Worm (Caenorhabditis elegans): ENCODE data around the gene bgnt-1.4.

The bgnt-1.4 gene

DNA sequence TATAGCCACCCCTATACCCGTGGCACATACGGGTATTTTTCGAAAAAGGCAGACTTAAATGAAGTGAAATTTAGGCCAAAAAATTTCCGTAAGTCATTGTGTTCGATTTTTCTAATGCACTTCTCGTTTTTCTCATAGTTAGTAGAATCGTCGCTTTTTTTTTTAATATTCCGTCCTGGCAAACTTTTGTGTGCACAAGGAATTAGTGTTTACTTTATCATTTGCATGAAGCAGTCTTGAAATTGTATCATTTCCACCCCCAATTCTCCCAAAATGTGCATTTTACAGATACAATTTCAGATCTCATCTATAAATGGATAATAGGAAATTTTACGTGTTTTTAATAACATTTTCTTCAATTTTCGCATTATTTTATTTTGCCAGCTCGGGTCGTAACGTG lies 10.5 kb upstream of the bgnt-1.4 start, which contains the start of gene C18G1.6:
Gene C18G1.6 (plus strand): TSS at position 301 of the 400 bp plus-strand sequence.
- TF ChIP-seq hmg-11 (tag; optimal IDR thresholded peaks at IDR 0.05): no peak
- TF ChIP-seq nhr-77 (tag; optimal IDR thresholded peaks at IDR 0.05): no peak
- TF ChIP-seq nfya-1 (tag; optimal IDR thresholded peaks at IDR 0.05; ENCODE audit: insufficient read depth): no peak
- TF ChIP-seq fos-1 (tag; optimal IDR thresholded peaks at IDR 0.05): no peak
- TF ChIP-seq unc-62 (GFP tag; optimal IDR thresholded peaks at IDR 0.05): no peak
- TF ChIP-seq elt-3 (tag; optimal IDR thresholded peaks at IDR 0.05): no peak
- TF ChIP-seq ztf-11 (tag; optimal IDR thresholded peaks at IDR 0.05): no peak
- no peak for TF ChIP-seq nhr-12 (tag; optimal IDR thresholded peaks at IDR 0.05)
- no peak for TF ChIP-seq sea-2 (GFP tag; optimal IDR thresholded peaks at IDR 0.05)
- no peak for TF ChIP-seq ceh-16 (tag; optimal IDR thresholded peaks at IDR 0.05)
- no peak for TF ChIP-seq egl-27 (tag; optimal IDR thresholded peaks at IDR 0.05)
- TF ChIP-seq lsy-12 (tag; optimal IDR thresholded peaks at IDR 0.05): no peak
- TF ChIP-seq daf-12 (tag; optimal IDR thresholded peaks at IDR 0.05): no peak
- TF ChIP-seq elt-2 (tag; optimal IDR thresholded peaks at IDR 0.05): no peak
- no peak for TF ChIP-seq mdl-1 (tag; optimal IDR thresholded peaks at IDR 0.05)
- TF ChIP-seq skn-1 (tag; optimal IDR thresholded peaks at IDR 0.05): no peak

DNA sequence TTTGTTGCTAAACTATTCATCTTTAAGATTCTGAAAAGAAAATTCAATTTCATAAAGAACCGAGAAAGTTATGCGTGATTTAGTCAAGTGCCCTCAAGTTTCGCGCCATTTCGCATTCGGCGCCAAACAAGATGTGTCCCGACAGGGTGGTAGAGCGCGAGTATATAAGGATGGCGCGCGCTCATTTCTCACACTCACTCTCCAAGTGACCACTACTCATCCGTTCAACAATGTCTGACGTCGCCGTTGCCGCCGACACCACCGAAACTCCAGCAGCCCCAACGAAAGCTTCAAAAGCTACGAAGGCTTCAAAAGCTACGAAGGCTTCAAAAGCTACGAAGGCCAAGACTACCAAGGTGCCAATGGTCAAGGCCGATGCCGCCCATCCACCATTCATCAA lies 6.7 kb upstream of the bgnt-1.4 start, which contains the start of gene hil-4:
Gene hil-4 (plus strand): TSS at position 191 of the 400 bp plus-strand sequence.
- no peak for TF ChIP-seq pha-4 (tag; optimal IDR thresholded peaks at IDR 0.05)
- TF ChIP-seq jun-1 (tag; optimal IDR thresholded peaks at IDR 0.05): no peak

DNA sequence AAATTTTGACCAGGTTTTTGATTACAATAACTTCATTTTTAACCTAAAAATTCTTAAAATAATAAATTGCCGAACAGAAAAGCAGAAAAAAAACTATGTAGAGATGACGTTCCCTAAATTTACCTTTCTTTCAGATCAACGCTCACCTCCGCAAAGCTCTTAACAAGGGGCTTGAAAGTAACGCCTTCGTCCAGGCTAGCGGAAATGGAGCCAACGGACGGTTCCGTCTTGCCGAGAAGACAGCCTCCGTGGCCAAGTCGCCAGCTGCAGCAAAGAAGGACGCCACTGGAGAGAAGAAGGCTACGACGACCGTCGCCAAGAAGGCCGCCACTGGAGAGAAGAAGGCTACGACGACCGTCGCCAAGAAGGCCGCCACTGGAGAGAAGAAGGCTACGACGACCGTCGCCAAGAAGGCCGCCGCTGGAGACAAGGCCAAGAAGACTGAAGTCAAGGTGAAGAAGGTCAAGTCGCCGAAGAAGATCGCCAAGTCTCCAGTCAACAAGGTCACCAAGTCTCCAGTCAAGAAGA lies 6.0 kb upstream of the bgnt-1.4 start:
- TF ChIP-seq egl-27 (tag; optimal IDR thresholded peaks at IDR 0.05) (no peak), skn-1 (tag; optimal IDR thresholded peaks at IDR 0.05) (no peak), elt-3 (tag; optimal IDR thresholded peaks at IDR 0.05) (no peak), zag-1 (tag; optimal IDR thresholded peaks at IDR 0.05) (no peak), nhr-237 (tag; optimal IDR thresholded peaks at IDR 0.05) (no peak), fos-1 (tag; optimal IDR thresholded peaks at IDR 0.05) (no peak), tbx-2 (tag; optimal IDR thresholded peaks at IDR 0.05) (no peak), fkh-2 (tag; optimal IDR thresholded peaks at IDR 0.05) (no peak), nhr-28 (tag; optimal IDR thresholded peaks at IDR 0.05) (no peak), jun-1 (tag; optimal IDR thresholded peaks at IDR 0.05) (no peak), elt-1 (tag; optimal IDR thresholded peaks at IDR 0.05) (no peak), sea-2 (GFP tag; optimal IDR thresholded peaks at IDR 0.05) (no peak)

DNA sequence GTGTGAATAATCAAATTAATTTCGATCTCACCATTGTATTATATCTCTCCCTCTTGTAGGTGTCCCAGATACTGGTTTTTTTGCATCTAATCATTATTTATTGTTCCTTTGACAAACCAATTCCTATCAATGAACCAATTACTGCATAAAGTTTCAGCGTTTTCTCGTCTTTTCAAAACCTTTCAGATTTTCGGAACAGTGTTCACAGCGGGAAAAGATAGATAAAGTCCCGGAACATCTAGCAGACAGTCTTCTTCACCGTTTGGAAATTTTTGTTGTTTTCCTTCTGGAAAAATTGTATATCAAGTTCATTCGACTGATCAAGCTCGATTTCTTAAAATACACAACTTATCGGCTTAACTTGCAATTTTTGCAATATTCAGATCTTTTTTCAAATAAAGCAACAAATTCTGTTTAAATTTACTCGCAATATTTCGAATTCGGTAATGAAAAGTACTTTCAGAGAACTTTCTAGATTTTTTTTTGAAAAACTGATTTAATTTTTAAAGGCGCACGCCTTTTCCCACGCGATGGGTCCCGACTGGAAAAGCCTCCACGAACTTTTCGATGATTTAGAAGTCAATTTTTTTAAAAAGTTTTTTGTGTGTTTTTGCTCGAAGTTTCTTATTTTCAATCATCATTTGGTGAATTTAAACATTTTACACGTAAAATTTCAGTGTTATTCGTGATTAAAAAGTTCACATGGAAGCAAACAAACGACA lies 5.3 kb upstream of the bgnt-1.4 start, which contains the start of gene pgl-3:
Gene pgl-3 (plus strand): TSS at position 672 of the 722 bp plus-strand sequence.
- no peak for TF ChIP-seq fkh-10 (GFP tag; optimal IDR thresholded peaks at IDR 0.05)
- no peak for TF ChIP-seq egl-5 (tag; optimal IDR thresholded peaks at IDR 0.05)
- no peak for TF ChIP-seq mml-1 (tag; optimal IDR thresholded peaks at IDR 0.05)
- no peak for TF ChIP-seq unc-62 (GFP tag; optimal IDR thresholded peaks at IDR 0.05)
- no peak for TF ChIP-seq ama-1 (optimal IDR thresholded peaks at IDR 0.05)

DNA sequence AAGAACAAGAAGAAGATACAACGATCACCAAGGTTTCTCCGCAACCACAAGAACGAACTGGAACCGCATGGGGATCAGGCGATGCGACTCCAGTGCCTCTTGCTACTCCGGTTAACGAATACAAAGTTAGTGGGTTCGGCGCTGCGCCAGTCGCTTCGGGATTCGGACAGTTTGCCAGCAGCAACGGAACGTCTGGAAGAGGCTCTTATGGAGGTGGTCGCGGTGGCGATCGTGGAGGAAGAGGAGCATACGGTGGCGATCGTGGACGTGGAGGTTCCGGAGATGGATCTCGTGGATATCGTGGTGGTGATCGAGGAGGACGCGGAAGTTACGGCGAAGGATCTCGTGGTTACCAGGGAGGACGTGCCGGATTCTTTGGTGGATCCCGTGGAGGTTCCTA lies 2.8 kb upstream of the bgnt-1.4 start:
- no peak for TF ChIP-seq nhr-12 (tag; optimal IDR thresholded peaks at IDR 0.05)
- TF ChIP-seq elt-1 (tag; optimal IDR thresholded peaks at IDR 0.05): no peak
- TF ChIP-seq ceh-16 (tag; optimal IDR thresholded peaks at IDR 0.05): no peak
- TF ChIP-seq hmg-11 (tag; optimal IDR thresholded peaks at IDR 0.05): no peak
- no peak for TF ChIP-seq elt-3 (tag; optimal IDR thresholded peaks at IDR 0.05)
- no peak for TF ChIP-seq aly-2 (tag; optimal IDR thresholded peaks at IDR 0.05)
- no peak for TF ChIP-seq lin-39 (tag; optimal IDR thresholded peaks at IDR 0.05)

DNA sequence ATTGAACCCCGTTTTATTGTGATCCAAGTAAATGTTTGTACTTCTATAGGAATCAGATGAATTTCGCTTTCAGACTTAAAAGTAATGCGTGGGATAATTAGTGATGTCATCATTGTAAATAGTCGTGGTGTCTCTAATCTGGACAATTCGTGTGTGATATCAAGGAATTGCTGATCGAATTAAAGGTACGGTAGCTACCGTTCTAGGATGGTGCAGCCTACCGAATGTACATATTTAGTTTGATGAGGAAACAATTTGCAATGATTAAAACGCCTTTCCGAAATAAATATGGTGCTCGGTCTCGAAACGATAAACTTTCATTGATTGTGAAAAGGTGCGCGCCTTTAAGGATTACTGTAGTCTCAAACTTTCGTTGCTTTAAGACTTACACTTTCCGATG lies 2.2 kb upstream of the bgnt-1.4 start:
- TF ChIP-seq R02D3.7 (tag; optimal IDR thresholded peaks at IDR 0.05) (no peak), skn-1 (tag; optimal IDR thresholded peaks at IDR 0.05) (no peak), nhr-67 (tag; optimal IDR thresholded peaks at IDR 0.05) (no peak), ceh-9 (tag; optimal IDR thresholded peaks at IDR 0.05) (no peak), unc-62 (GFP tag; optimal IDR thresholded peaks at IDR 0.05) (no peak), nhr-28 (tag; optimal IDR thresholded peaks at IDR 0.05) (no peak)

Data from whole organism, L3 larva.